Worm (Caenorhabditis elegans) whole organism, late embryonic: ENCODE results near the gene cylc-1.
A peak's percentile ranks its signal among the peaks of the same experiment; 100 is the strongest.
"Not testable (repeated sequence)": the region's sequence is repeated elsewhere in the genome, so short reads cannot be mapped to it uniquely, and the experiment has no call there.

ENCODE experiments used
- C08G9.2 ChIP-seq: sonication (generic microtip); optimal IDR thresholded peaks from 2 replicates; lab custom pipeline; 2016; ENCODE audit warnings: mild to moderate bottlenecking, missing genetic modification characterization, moderate library complexity, missing compliant biosample characterization
- F13H6.1 ChIP-seq: sonication (generic microtip); optimal IDR thresholded peaks from 2 replicates; lab custom pipeline; 2016; ENCODE audit warnings: missing genetic modification characterization, missing compliant biosample characterization
- Y22D7AL.16 ChIP-seq: sonication (generic microtip); optimal IDR thresholded peaks from 2 replicates; lab custom pipeline; 2016; ENCODE audit warnings: missing genetic modification characterization, missing compliant biosample characterization
- ceh-19 ChIP-seq: fragments of 200-800 bp; sonication (Bioruptor generic); optimal IDR thresholded peaks from 2 replicates; lab custom pipeline; 2018; ENCODE audit warnings: mild to moderate bottlenecking, missing genetic modification characterization, missing compliant biosample characterization
- ceh-2 ChIP-seq: sonication (generic microtip); optimal IDR thresholded peaks from 2 replicates; lab custom pipeline; 2016; ENCODE audit warnings: missing genotype, missing genetic modification characterization, missing compliant biosample characterization
- ceh-22 ChIP-seq: sonication (generic microtip); optimal IDR thresholded peaks from 2 replicates; lab custom pipeline; 2017; ENCODE audit warnings: missing biosample characterization, missing genetic modification characterization
- ceh-6 ChIP-seq: fragments of 200-800 bp; sonication (Bioruptor generic); optimal IDR thresholded peaks from 2 replicates; lab custom pipeline; 2018; ENCODE audit warnings: mild to moderate bottlenecking, missing genetic modification characterization, missing compliant biosample characterization
- elt-2 ChIP-seq: sonication (generic microtip); optimal IDR thresholded peaks from 2 replicates; lab custom pipeline; 2016; ENCODE audit warnings: missing genetic modification reagents, missing genetic modification characterization, missing compliant biosample characterization
- fax-1 ChIP-seq: sonication (generic microtip); optimal IDR thresholded peaks from 2 replicates; lab custom pipeline; 2016; ENCODE audit warnings: missing genotype, missing genetic modification characterization, missing compliant biosample characterization
- fkh-10 ChIP-seq: fragments of 150-350 bp; optimal IDR thresholded peaks from 2 replicates; lab custom pipeline; 2014; ENCODE audit warnings: missing biosample characterization, missing genetic modification reagents, missing genetic modification characterization
- hlh-13 ChIP-seq: fragments of 200-800 bp; sonication (Bioruptor generic); optimal IDR thresholded peaks from 2 replicates; lab custom pipeline; 2018; ENCODE audit warnings: mild to moderate bottlenecking, missing genetic modification characterization, missing compliant biosample characterization
- hlh-15 ChIP-seq: sonication (generic microtip); optimal IDR thresholded peaks from 2 replicates; lab custom pipeline; 2016; ENCODE audit warnings: missing genetic modification characterization, missing compliant biosample characterization
- hlh-30 ChIP-seq: sonication (generic microtip); optimal IDR thresholded peaks from 2 replicates; lab custom pipeline; 2017; ENCODE audit warnings: antibody characterized with exemption, missing genetic modification characterization, missing compliant biosample characterization; ENCODE audit not compliant: insufficient read depth
- lin-11 ChIP-seq: fragments of 200-800 bp; sonication (Bioruptor generic); optimal IDR thresholded peaks from 2 replicates; lab custom pipeline; 2018; ENCODE audit warnings: mild to moderate bottlenecking, missing genetic modification characterization, missing compliant biosample characterization
- mec-3 ChIP-seq: sonication (generic microtip); optimal IDR thresholded peaks from 2 replicates; lab custom pipeline; 2016; ENCODE audit warnings: borderline replicate concordance, missing genetic modification characterization, missing compliant biosample characterization
- nhr-11 ChIP-seq: fragments of 150-350 bp; optimal IDR thresholded peaks from 2 replicates; lab custom pipeline; 2014; ENCODE audit warnings: missing biosample characterization, missing genetic modification characterization
- pha-2 ChIP-seq: sonication (generic microtip); optimal IDR thresholded peaks from 2 replicates; lab custom pipeline; 2017; ENCODE audit warnings: mild to moderate bottlenecking, missing genetic modification characterization, missing compliant biosample characterization
- ref-2 ChIP-seq: sonication (generic microtip); optimal IDR thresholded peaks from 2 replicates; lab custom pipeline; 2016; ENCODE audit warnings: missing genetic modification characterization, missing compliant biosample characterization
- sdc-2 ChIP-seq: sonication (generic microtip); optimal IDR thresholded peaks from 2 replicates; lab custom pipeline; 2016; ENCODE audit warnings: missing genotype, missing genetic modification characterization, missing compliant biosample characterization
- sox-4 ChIP-seq: sonication (generic microtip); optimal IDR thresholded peaks from 2 replicates; lab custom pipeline; 2017; ENCODE audit warnings: mild to moderate bottlenecking, missing genetic modification characterization, inconsistent platforms, missing compliant biosample characterization
- syd-9 ChIP-seq: sonication (generic microtip); optimal IDR thresholded peaks from 2 replicates; lab custom pipeline; 2016; ENCODE audit warnings: mild to moderate bottlenecking, missing genetic modification characterization, moderate library complexity, missing compliant biosample characterization
- unc-55 ChIP-seq: sonication (generic microtip); optimal IDR thresholded peaks from 2 replicates; lab custom pipeline; 2017; ENCODE audit warnings: missing biosample characterization, missing genetic modification reagents, missing genetic modification characterization
- unc-86 ChIP-seq: sonication (generic microtip); optimal IDR thresholded peaks from 2 replicates; lab custom pipeline; 2016; ENCODE audit warnings: missing genetic modification characterization, missing compliant biosample characterization

The cylc-1 gene

DNA sequence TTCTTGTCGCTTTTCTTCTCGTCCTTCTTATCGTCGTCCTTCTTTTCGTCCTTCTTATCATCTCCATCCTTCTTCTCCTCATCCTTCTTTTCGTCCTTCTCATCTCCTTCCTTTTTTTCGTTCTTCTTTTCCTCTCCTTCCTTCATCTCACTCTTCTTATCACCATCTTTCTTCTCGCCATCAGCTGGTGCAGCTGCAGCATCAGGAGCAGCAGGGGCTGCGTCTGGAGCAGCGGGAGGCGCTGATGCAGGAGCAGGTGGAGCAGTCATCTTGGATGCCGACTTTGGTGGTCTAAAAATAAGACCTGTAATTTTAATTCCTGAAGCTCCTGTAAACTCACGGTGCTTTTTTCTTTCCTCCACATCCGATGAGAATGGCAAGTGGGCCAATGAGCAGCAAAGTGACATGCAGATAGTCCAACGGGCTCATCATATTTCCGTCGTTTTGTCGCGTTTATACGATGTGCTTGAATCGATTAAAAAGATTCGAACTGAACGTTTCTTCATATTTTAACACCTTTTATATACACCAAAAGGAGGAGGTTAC is at the start of gene cylc-1:
cylc-1 (minus strand) TSS at position 496 of the 546 bp plus-strand sequence.
- TF ChIP-seq sdc-2 (tag; lab: Kevin White, UChicago); Y22D7AL.16; ceh-22 (tag; lab: Kevin White, UChicago): not testable (repeated sequence)

DNA sequence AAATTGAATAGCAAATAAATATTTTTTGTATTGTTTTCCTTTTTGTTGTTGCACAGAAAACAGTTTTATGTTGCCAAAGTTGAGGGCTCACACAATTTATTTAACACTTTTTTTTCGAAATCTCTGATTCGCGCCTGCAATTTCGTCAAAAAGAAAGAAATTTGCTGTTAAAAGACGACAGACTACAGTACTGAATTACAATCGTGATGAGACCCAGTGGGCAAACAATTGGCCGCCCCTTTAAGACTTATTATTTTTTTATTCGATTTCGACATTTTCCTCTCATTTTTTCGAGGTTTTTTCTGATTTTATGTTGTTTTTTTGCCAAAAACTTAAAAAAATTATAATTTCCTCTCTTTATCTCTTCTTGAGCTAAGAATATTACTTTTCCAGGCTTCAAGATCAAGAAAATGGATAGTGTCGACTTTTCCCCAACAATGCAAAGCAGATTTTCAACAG is 48.6 kb upstream of the cylc-1 start, which contains the start of gene slfl-4:
slfl-4 (plus strand) TSS at position 409 of the 459 bp plus-strand sequence.
- TF ChIP-seq sox-4 (tag; lab: Kevin White, UChicago) (no peak), F13H6.1 (tag; lab: Kevin White, UChicago) (no peak), unc-86 (tag; lab: Kevin White, UChicago) (no peak), hlh-13 (GFP tag; lab: Kevin White, UChicago) (no peak), pha-2 (no peak), ceh-6 (GFP tag; lab: Kevin White, UChicago) (no peak), ceh-22 (tag; lab: Kevin White, UChicago) (no peak), lin-11 (no peak), syd-9 (tag; lab: Kevin White, UChicago) (no peak), ceh-2 (no peak)

DNA sequence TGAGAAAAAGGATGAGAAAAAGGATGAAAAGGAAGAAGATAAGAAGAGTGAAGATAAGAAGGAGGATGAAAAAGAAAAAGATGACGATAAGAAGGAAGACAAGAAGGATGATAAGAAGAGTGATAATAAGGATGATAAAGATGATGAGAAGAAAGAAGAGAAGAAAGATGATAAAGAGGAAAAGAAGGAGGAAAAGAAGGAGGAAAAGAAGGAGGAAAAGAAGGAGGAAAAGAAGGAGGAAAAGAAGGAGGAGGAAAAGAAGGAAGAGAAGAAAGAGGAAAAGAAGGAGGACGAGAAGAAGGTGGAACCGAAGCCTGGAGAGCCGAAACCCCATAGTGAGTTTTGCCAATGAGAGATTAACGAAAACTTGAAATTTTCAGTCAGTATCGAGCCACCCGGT is 47.8 kb upstream of the cylc-1 start:
- TF ChIP-seq elt-2 (tag; lab: Kevin White, UChicago) (peak; percentile 70), ref-2 (tag; lab: Kevin White, UChicago) (no peak)

DNA sequence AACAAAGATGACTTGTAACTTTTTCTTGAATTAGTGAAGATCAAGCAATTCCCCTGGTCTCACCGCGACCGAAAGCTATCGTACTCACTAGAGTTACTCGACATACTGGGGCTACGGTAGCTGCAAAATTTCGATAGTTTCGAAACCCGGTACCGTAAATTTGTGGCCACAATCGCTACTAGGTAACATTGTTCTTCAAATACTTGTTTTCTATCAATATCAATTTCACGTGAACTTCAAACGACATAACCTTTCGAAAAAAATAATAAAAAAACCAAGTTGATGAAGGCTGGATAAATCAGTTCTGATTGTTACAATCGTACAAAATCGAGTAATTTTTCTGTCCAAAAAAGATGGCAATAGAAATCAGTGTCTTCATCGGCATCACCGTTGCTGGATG is 46.9 kb upstream of the cylc-1 start, which contains the start of gene F36H12.3:
F36H12.3 (plus strand) TSS at position 301 of the 400 bp plus-strand sequence.
- TF ChIP-seq fkh-10 (GFP tag; lab: Kevin White, UChicago), result no peak
- TF ChIP-seq hlh-30 (tag; lab: Kevin White, UChicago), result no peak

DNA sequence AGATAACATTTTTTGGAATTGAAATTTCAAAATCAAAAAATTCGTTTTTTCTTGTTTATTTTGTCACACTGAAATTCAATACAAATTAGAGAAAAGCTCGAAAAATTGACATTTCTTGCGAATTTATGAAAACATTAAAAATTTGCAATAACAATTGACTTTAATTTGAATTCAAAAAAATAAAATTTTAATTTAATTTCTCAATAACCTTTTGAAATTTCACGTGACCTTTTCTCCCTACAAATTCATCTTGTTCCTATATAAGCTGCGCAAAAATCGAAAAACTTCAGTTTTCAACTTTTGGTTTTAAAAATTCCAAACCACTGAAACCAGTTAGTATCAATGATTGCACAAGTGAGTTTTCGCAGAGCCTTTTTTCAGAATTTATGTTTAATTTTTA is 43.2 kb upstream of the cylc-1 start, which contains the start of gene F36H12.4:
F36H12.4 (plus strand) TSS at position 301 of the 400 bp plus-strand sequence.
- no peak for TF ChIP-seq ref-2 (tag; lab: Kevin White, UChicago)
- TF ChIP-seq C08G9.2 (tag; lab: Kevin White, UChicago), result no peak

DNA sequence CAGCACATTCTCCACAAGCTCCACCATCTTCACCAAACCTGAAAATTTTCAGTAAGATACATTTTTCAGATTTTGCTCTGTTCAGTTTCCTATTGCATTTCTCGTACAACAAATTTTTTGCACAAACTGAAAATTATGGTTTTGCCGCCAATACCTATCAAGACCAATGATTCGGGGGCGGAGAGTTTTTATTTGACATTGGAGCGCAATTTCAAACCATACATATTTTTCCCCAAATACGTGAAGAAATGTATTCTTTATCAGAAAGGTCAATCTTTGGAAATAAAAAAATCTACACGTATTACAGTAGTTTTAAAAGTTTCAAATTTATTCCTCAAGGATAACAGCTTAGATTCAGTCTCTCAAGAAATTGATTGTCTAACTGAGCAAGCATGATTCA is 40.9 kb upstream of the cylc-1 start, which contains the start of gene F36H12.5:
F36H12.5 (plus strand) TSS at position 301 of the 400 bp plus-strand sequence.
- TF ChIP-seq ceh-19 (GFP tag; lab: Kevin White, UChicago) (no peak), Y22D7AL.16 (no peak), hlh-30 (tag; lab: Kevin White, UChicago) (no peak), fax-1 (tag; lab: Kevin White, UChicago) (no peak), nhr-11 (tag; lab: Kevin White, UChicago) (no peak)

DNA sequence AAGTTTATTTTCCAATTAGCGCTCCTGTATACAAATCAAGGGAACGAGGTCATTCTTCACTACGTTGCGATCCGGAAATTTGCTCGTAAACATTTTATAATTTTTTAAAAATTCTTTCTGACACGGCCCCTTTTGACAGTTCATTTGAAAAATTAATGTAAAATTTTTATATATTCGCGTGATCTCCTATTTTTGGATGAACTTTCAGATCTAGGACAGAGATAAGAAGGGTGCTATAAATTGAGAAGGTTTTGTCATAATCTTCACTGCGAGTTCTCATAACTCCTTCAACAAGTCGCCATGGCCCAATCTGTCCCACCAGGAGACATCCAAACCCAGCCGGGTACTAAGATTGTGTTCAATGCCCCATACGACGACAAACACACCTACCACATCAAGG is 34.7 kb upstream of the cylc-1 start, which contains the start of gene msp-19:
msp-19 (plus strand) TSS at position 301 of the 400 bp plus-strand sequence.
- not testable (repeated sequence) for TF ChIP-seq lin-11; ceh-2; hlh-15 (tag; lab: Kevin White, UChicago)

DNA sequence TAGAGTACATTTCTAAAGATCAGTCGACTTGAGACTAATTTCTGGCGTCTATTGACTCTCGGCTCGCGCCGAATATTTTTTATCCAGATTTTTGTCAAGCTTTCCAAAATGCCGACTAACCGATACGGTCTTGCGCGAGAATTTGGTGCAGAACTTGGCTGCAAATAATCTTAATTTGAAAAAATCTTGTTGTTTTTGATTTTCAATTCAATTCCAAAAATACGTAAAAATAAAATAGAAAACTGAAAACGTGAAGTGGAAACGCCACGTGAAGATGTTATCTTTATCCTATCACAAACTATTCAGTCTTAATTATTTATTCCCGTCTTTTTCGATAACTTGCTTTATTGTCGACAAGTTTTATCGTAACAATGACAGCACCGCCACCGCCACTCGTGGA is 32.8 kb upstream of the cylc-1 start, which contains the start of gene ttbk-2.1:
ttbk-2.1 (plus strand) TSS at position 301 of the 400 bp plus-strand sequence.
- not testable (repeated sequence) for TF ChIP-seq Y22D7AL.16; unc-55; mec-3 (tag; lab: Kevin White, UChicago)
- TF ChIP-seq, all 69 proteins: peak for 0; not testable (repeated sequence) for 69
